Worm (Caenorhabditis elegans) whole organism, L2 larva: ENCODE measurements around the gene clec-161.

Experiments
- ZK546.5 ChIP-seq: sonication (generic microtip); optimal IDR thresholded peaks from 2 replicates; lab custom pipeline; 2017; ENCODE audit warnings: missing biosample characterization, missing genetic modification characterization
- alr-1 ChIP-seq: fragments of 150-350 bp; optimal IDR thresholded peaks from 2 replicates; lab custom pipeline; 2014; ENCODE audit warnings: missing biosample characterization, missing genetic modification characterization
- ceh-16 ChIP-seq: fragments of 150-350 bp; optimal IDR thresholded peaks from 2 replicates; lab custom pipeline; 2014; ENCODE audit warnings: missing biosample characterization, missing genetic modification characterization
- ceh-82 ChIP-seq: fragments of 150-350 bp; optimal IDR thresholded peaks from 2 replicates; lab custom pipeline; 2014; ENCODE audit warnings: missing biosample characterization, missing genetic modification characterization
- dmd-4 ChIP-seq: sonication (generic microtip); optimal IDR thresholded peaks from 2 replicates; lab custom pipeline; 2017; ENCODE audit warnings: missing biosample characterization, missing genetic modification characterization
- elt-1 ChIP-seq: fragments of 150-350 bp; optimal IDR thresholded peaks from 2 replicates; lab custom pipeline; 2014; ENCODE audit warnings: missing biosample characterization, missing genetic modification characterization
- gmeb-1 ChIP-seq: fragments of 150-350 bp; optimal IDR thresholded peaks from 2 replicates; lab custom pipeline; 2014; ENCODE audit warnings: missing biosample characterization, missing genetic modification characterization
- mab-5 ChIP-seq: fragments of 150-350 bp; optimal IDR thresholded peaks from 2 replicates; lab custom pipeline; 2014; ENCODE audit warnings: missing biosample characterization, missing genetic modification characterization
- nhr-11 ChIP-seq: fragments of 150-350 bp; optimal IDR thresholded peaks from 2 replicates; lab custom pipeline; 2014; ENCODE audit warnings: missing biosample characterization, missing genetic modification characterization

DNA sequence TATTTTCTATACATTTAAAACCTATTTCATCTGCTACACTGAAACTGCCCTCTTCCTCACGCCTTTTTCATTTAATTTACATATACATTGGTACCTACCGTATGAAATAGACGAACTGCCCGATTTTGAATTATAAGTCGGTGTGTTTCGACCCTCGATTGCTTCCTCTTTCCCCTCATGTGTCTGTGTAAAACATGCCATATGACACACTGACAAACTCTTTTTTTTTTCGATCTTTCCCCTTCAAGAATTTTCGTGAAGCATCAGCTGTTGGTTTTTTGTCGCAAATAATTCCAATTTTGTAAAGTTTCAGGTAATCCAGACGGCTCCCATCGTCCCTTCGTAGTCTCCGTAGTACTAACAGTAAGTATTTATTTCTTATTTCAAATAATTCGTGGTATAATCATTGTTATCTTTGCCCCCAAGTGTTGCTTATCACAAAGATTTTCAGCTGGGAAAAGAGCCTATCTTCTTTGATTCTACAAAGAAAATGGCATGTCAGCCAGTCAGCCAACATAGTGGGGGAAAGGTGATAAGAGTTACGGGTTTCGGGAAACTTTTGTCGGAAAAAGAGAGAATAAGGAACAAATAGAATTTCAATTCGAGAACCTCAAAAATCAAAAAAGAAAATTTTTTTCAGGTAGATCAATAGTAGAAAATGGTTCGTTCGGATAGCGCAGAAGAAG is 13.4 kb upstream of the clec-161 start:
- no peak for TF ChIP-seq alr-1 (tag; lab: Kevin White, UChicago)
- no peak for TF ChIP-seq ceh-16
- no peak for TF ChIP-seq ZK546.5
- no peak for TF ChIP-seq ceh-82
- TF ChIP-seq nhr-11: no peak
- TF ChIP-seq elt-1 (tag; lab: Kevin White, UChicago): no peak
- no peak for TF ChIP-seq gmeb-1 (tag; lab: Kevin White, UChicago)
- no peak for TF ChIP-seq mab-5
- TF ChIP-seq dmd-4 (tag; lab: Kevin White, UChicago): no peak
